Worm (Caenorhabditis elegans) whole organism, L4 larva: Measurements from ENCODE around the gene C07E3.10.

Experiments used
- T26A8.4 ChIP-seq: fragments of 200-800 bp; sonication (Bioruptor generic); IDR thresholded peaks from 2 replicates; pipeline ENCODE4 v1.3.6; 2022; ENCODE audit warnings: missing genetic modification characterization, missing compliant biosample characterization
- Y105C5A.15 ChIP-seq: fragments of 200-800 bp; sonication (Bioruptor generic); IDR thresholded peaks from 2 replicates; pipeline ENCODE4 v1.3.6; 2022; ENCODE audit warnings: missing genetic modification characterization, missing compliant biosample characterization
- Y5F2A.4 ChIP-seq: fragments of 200-800 bp; sonication (Bioruptor generic); optimal IDR thresholded peaks from 2 replicates; lab custom pipeline; 2018; ENCODE audit warnings: mild to moderate bottlenecking, missing genetic modification characterization, missing compliant biosample characterization
- ZK337.2 ChIP-seq: fragments of 200-800 bp; sonication (Bioruptor generic); IDR thresholded peaks from 2 replicates; pipeline ENCODE4 v1.3.6; 2022; ENCODE audit warnings: missing genetic modification reagents, missing genetic modification characterization, missing compliant biosample characterization
- aha-1 ChIP-seq: fragments of 150-350 bp; peaks from one replicate; lab custom pipeline; 2014; ENCODE audit warnings: missing biosample characterization, missing genetic modification characterization
- aly-2 ChIP-seq: sonication (generic microtip); optimal IDR thresholded peaks from 2 replicates; lab custom pipeline; 2018; ENCODE audit warnings: missing biosample characterization, missing genetic modification characterization
- ama-1 ChIP-seq: fragments of 150-350 bp; optimal IDR thresholded peaks from 2 replicates; lab custom pipeline; 2014; ENCODE audit warnings: inconsistent platforms, mixed read lengths
- ceh-20 ChIP-seq: fragments of 200-800 bp; sonication (Bioruptor generic); IDR thresholded peaks from 2 replicates; pipeline ENCODE4 v1.3.6; 2022; ENCODE audit warnings: missing genetic modification reagents, missing genetic modification characterization, missing compliant biosample characterization
- ceh-32 ChIP-seq: sonication (generic microtip); optimal IDR thresholded peaks from 2 replicates; lab custom pipeline; 2016; ENCODE audit warnings: mild to moderate bottlenecking, missing genetic modification characterization, missing compliant biosample characterization; ENCODE audit not compliant: poor library complexity
- ceh-82 ChIP-seq: sonication (generic microtip); optimal IDR thresholded peaks from 2 replicates; lab custom pipeline; 2017; ENCODE audit warnings: missing biosample characterization, missing genetic modification characterization
- daf-16 ChIP-seq, 3 experiments: sonication (generic microtip); optimal IDR thresholded peaks; 2 replicates each; lab custom pipeline; 2016 to 2017; ENCODE audit warnings: missing genetic modification characterization in 3 of 3, missing genetic modification reagents in 3 of 3, mild to moderate bottlenecking in 2 of 3, missing compliant biosample characterization in 2 of 3, missing biosample characterization in 1 of 3, moderate library complexity in 1 of 3
- daf-8 ChIP-seq: fragments of 200-800 bp; sonication (Bioruptor generic); IDR thresholded peaks from 2 replicates; pipeline ENCODE4 v1.3.6; 2022; ENCODE audit warnings: missing genetic modification characterization, missing compliant biosample characterization
- dpl-1 ChIP-seq: fragments of 150-350 bp; optimal IDR thresholded peaks from 2 replicates; lab custom pipeline; 2014; ENCODE audit warnings: missing biosample characterization, missing genetic modification reagents, missing genetic modification characterization
- dve-1 ChIP-seq: sonication (generic microtip); optimal IDR thresholded peaks from 2 replicates; lab custom pipeline; 2017; ENCODE audit warnings: antibody characterized with exemption, mild to moderate bottlenecking, missing genetic modification characterization, missing compliant biosample characterization; ENCODE audit not compliant: insufficient read depth
- hlh-11 ChIP-seq: fragments of 200-800 bp; sonication (Bioruptor generic); optimal IDR thresholded peaks from 2 replicates; lab custom pipeline; 2018; ENCODE audit warnings: mild to moderate bottlenecking, missing genetic modification characterization, missing compliant biosample characterization
- hlh-30 ChIP-seq: sonication (generic microtip); optimal IDR thresholded peaks from 2 replicates; lab custom pipeline; 2017; ENCODE audit warnings: antibody characterized with exemption, mild to moderate bottlenecking, missing genetic modification characterization, missing compliant biosample characterization; ENCODE audit not compliant: insufficient read depth
- lim-7 ChIP-seq: fragments of 200-800 bp; sonication (Bioruptor generic); IDR thresholded peaks from 2 replicates; pipeline ENCODE4 v1.3.6; 2022; ENCODE audit warnings: missing genetic modification characterization, missing compliant biosample characterization
- lin-15B ChIP-seq: fragments of 150-350 bp; sonication (generic microtip); optimal IDR thresholded peaks from 3 replicates; lab custom pipeline; 2014; ENCODE audit warnings: missing biosample characterization, missing genetic modification characterization
- madf-9 ChIP-seq: fragments of 200-800 bp; sonication (Bioruptor generic); conservative IDR thresholded peaks from 2 replicates; pipeline ENCODE4 v1.3.6; 2022; ENCODE audit warnings: missing genetic modification reagents, missing genetic modification characterization, missing compliant biosample characterization
- mdl-1 ChIP-seq, 2 experiments: fragments of 150-350 bp in 1 of 2; sonication (generic microtip) in 1 of 2; optimal IDR thresholded peaks; 2 replicates each; lab custom pipeline; 2014 to 2017; ENCODE audit warnings: missing biosample characterization in 2 of 2, missing genetic modification characterization in 2 of 2
- nhr-10 ChIP-seq: fragments of 150-350 bp; optimal IDR thresholded peaks from 2 replicates; lab custom pipeline; 2014; ENCODE audit warnings: missing biosample characterization, missing genetic modification characterization
- nhr-11 ChIP-seq: fragments of 150-350 bp; optimal IDR thresholded peaks from 2 replicates; lab custom pipeline; 2014; ENCODE audit warnings: missing biosample characterization, missing genetic modification characterization
- php-3 ChIP-seq: fragments of 200-800 bp; sonication (Bioruptor generic); IDR thresholded peaks from 2 replicates; pipeline ENCODE4 v1.3.6; 2022; ENCODE audit warnings: missing genetic modification reagents, missing genetic modification characterization, missing compliant biosample characterization
- rbr-2 ChIP-seq: sonication (generic microtip); optimal IDR thresholded peaks from 2 replicates; lab custom pipeline; 2016; ENCODE audit warnings: missing genotype, missing genetic modification characterization, missing compliant biosample characterization
- set-16 ChIP-seq: fragments of 200-800 bp; sonication (Bioruptor generic); IDR thresholded peaks from 2 replicates; pipeline ENCODE4 v1.3.6; 2022; ENCODE audit warnings: missing genetic modification reagents, missing genetic modification characterization, missing compliant biosample characterization
- unc-62 ChIP-seq, 3 experiments: fragments of 150-350 bp in 1 of 3; sonication (generic microtip); optimal IDR thresholded peaks in 2 of 3; peaks in 1 of 3; 1 replicate in 1 of 3; 2 replicates in 2 of 3; lab custom pipeline; 2014 to 2017; ENCODE audit warnings: missing biosample characterization in 3 of 3, missing genetic modification characterization in 3 of 3, missing genetic modification reagents in 3 of 3, missing genotype in 1 of 3

Gene C07E3.10

DNA sequence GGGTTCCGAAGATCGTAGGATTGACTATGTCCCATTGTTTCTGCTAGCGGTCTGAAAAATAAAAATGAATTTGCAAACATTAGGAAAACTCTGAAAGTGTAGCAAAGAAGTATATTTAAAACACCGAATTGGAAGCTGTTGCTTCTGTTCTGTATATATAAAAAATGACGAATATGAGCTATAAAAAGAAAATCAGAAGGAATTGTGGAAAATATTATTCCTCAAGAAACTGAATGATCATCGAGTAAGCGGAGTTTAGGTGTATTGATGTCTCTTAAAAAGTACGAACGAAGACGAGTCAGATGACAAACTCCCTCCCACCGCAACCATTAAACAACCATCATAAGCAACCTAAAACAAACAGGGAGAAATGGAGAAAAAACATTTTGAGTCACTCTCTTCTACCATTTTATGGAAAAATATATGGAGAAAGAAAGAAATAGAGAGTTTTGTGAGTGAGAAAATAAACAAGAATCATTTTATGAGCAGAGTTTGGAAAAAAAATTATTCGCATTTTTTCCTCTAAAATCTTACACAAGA lies 11.4 kb downstream of the C07E3.10 start, which contains the start of gene C07E3.3:
C07E3.3 (minus strand) TSS at position 51 of the 540 bp plus-strand sequence.
- TF ChIP-seq unc-62 (GFP tag; optimal IDR thresholded peaks at IDR 0.05 in 1 of 2; lab: Kevin White, UChicago) (peak in 1 of 2 experiments; percentile 20), unc-62 (tag; optimal IDR thresholded peaks at IDR 0.05; lab: Kevin White, UChicago) (no peak), mdl-1 (tag; optimal IDR thresholded peaks at IDR 0.05; lab: Kevin White, UChicago) (no peak), daf-16 (GFP tag; optimal IDR thresholded peaks at IDR 0.05; lab: Kevin White, UChicago) (no peak), daf-16 (tag; optimal IDR thresholded peaks at IDR 0.05; lab: Kevin White, UChicago) (peak; percentile 54)
- TF ChIP-seq, all 104 proteins: peak for 2

DNA sequence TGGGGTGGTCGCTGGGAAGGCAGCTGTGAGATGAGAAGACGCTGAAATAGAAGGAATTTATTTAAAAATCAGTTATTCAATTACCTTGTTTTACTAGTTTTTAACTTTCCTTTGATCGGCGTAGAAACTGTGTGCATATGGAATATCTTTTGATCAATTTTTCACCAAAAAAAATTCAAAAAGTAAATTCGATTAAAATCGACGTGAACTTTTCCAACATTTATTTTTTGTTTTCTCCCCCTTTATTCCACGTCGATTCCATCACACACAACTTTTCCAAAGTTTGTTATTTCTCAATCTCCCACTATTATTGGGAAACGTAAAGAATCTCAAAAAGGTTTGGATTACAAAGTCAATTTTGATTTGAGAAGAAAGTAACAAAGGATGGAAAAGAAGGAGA lies 14.3 kb downstream of the C07E3.10 start, which contains the start of gene C07E3.4:
C07E3.4 (plus strand) TSS at position 301 of the 400 bp plus-strand sequence.
- TF ChIP-seq unc-62 (GFP tag; optimal IDR thresholded peaks at IDR 0.05 in 1 of 2; lab: Kevin White, UChicago): peak in 1 of 2 experiments; percentile 35
- TF ChIP-seq unc-62 (tag; optimal IDR thresholded peaks at IDR 0.05; lab: Kevin White, UChicago): no peak
- no peak for TF ChIP-seq T26A8.4 (GFP tag; lab: Robert Waterston, UW)
- TF ChIP-seq aha-1 (tag; lab: Kevin White, UChicago): peak; percentile 27

DNA sequence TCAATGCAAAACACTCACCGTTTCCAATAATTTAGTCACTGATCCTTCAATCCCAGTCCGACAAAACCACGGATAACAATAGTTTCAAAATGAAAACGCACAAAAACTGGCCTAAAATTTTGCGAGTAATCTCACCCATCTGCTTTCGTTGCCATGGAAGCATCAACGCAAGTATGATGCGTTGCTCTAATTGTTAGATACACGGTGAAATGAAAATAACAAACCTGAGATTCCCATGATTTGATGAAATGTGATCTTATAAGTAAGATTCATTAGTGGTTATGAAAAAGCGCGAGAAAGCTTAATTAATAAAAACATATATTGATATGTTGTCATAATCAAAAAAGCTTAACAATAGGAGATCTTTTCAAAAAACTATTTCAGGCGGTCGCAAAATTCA lies 21.0 kb downstream of the C07E3.10 start, which contains the start of gene ceh-57:
ceh-57 (minus strand) TSS at position 95 of the 400 bp plus-strand sequence.
- TF ChIP-seq ceh-20 (GFP tag; lab: Robert Waterston, UW) (no peak), Y105C5A.15 (no peak), hlh-30 (tag; lab: Kevin White, UChicago) (no peak), ceh-82 (tag; lab: Kevin White, UChicago) (no peak), nhr-11 (tag; lab: Kevin White, UChicago) (no peak), aly-2 (no peak), ceh-32 (tag; lab: Kevin White, UChicago) (no peak), Y5F2A.4 (GFP tag; lab: Kevin White, UChicago) (no peak), madf-9 (GFP tag; lab: Robert Waterston, UW) (no peak), lim-7 (no peak), dpl-1 (GFP tag; lab: Kevin White, UChicago) (no peak), php-3 (no peak), rbr-2 (tag; lab: Kevin White, UChicago) (no peak), lin-15B (no peak), dve-1 (tag; lab: Kevin White, UChicago) (no peak), daf-8 (GFP tag; lab: Robert Waterston, UW) (no peak), nhr-10 (no peak), daf-16 (GFP tag; optimal IDR thresholded peaks at IDR 0.05; lab: Kevin White, UChicago) (no peak), daf-16 (tag; optimal IDR thresholded peaks at IDR 0.05; lab: Kevin White, UChicago) (no peak), ZK337.2 (GFP tag; lab: Robert Waterston, UW) (no peak)

DNA sequence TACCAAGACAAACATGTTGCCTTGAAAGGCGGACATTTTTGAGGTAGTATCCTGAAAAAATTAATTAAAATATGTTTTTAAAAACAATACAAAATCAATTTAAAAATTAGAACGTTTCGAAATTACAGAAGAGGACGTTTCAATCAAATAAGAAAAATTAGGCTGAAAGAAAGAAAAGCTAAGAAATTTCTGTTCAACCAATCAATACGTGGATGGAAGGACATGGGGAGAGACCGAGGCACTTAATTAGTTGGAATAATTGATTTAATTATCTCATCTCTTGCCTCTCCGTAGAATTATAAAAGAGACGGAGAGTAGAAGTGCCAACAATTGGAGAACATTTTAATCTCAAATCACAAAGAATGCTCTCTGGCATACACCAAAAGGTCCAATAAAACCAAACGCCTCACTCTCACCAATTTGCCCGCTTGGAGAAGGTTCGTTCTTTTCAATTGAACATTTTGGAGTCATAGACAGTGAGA lies 23.4 kb downstream of the C07E3.10 start, which contains the start of gene ceh-58:
ceh-58 (minus strand) TSS at position 51 of the 482 bp plus-strand sequence.
- no peak for TF ChIP-seq ama-1 (lab: Kevin White, UChicago)

DNA sequence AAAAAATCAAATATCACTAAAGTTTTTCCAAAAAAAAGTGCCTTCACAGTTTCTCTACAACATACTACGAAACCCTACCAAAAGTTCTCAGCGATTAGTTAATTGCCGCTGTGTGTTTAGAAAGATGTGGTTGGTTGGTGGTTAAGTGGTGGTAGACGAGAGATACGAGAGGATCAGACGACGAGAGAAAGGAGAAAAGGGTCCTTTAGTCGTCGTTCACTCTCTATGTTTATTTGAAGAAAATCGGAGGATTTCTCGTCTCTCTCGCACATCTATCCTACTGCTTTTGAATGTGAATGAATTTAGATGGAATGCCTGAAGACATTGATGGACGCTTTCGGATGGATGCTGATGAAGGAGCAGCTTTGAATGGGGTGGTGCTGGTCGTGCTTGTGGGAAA lies 24.7 kb downstream of the C07E3.10 start:
- no peak for TF ChIP-seq ceh-32 (tag; lab: Kevin White, UChicago)
- TF ChIP-seq unc-62 (GFP tag; optimal IDR thresholded peaks at IDR 0.05 in 1 of 2; lab: Kevin White, UChicago): peak in 1 of 2 experiments; percentile 60
- TF ChIP-seq unc-62 (tag; optimal IDR thresholded peaks at IDR 0.05; lab: Kevin White, UChicago): no peak
- TF ChIP-seq, all 104 proteins: peak for 1

DNA sequence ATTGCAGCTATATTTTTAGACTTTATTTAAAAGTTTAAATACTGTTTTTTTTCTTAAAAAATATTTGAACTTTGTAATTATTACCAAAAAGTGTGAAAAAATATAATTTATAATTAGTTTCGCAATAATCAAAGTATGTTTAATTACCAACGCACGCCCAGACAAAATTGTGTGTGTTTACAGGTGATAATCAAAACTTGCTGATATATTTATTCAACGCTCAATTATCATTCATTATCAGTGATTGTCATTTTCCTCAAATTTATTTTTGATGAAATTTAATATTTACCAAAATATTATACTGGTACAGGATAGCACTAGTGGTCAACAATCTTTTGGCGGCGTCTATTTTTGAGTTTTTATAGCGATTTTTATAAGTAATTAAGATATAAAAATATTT lies 26.8 kb downstream of the C07E3.10 start:
- TF ChIP-seq php-3: peak; percentile 39; the same call in 1 of the 2 replicates
- peak; percentile 51 for TF ChIP-seq aha-1 (tag; lab: Kevin White, UChicago)
- no peak for TF ChIP-seq ZK337.2 (GFP tag; lab: Robert Waterston, UW)
- TF ChIP-seq hlh-11 (tag; lab: Kevin White, UChicago): peak; percentile 4
- peak; percentile 31 for TF ChIP-seq dve-1 (tag; lab: Kevin White, UChicago)
- no peak for TF ChIP-seq set-16 (GFP tag; lab: Robert Waterston, UW)
- no peak for TF ChIP-seq daf-16 (GFP tag; optimal IDR thresholded peaks at IDR 0.05; lab: Kevin White, UChicago)
- peak; percentile 99 for TF ChIP-seq daf-16 (tag; optimal IDR thresholded peaks at IDR 0.05; lab: Kevin White, UChicago)
